Worm (Caenorhabditis elegans) whole organism, L4 larva: Measurements from ENCODE around the gene K08C7.4.

Experiments used
- ZK546.5 ChIP-seq, 2 experiments: sonication (generic microtip); optimal IDR thresholded peaks; 2 replicates each; lab custom pipeline; 2017; ENCODE audit warnings: missing biosample characterization in 2 of 2, missing genetic modification characterization in 2 of 2
- ceh-44 ChIP-seq: fragments of 200-800 bp; sonication (Bioruptor generic); IDR thresholded peaks from 2 replicates; pipeline ENCODE4 v1.3.6; 2022; ENCODE audit warnings: missing genetic modification reagents, missing genetic modification characterization, missing compliant biosample characterization
- ces-1 ChIP-seq: fragments of 150-350 bp; sonication (generic microtip); optimal IDR thresholded peaks from 4 replicates; lab custom pipeline; 2014; ENCODE audit warnings: missing biosample characterization, missing genetic modification reagents, missing genetic modification characterization
- daf-19 ChIP-seq: fragments of 200-800 bp; sonication (Bioruptor generic); conservative IDR thresholded peaks from 2 replicates; pipeline ENCODE4 v1.3.6; 2022; ENCODE audit warnings: missing genetic modification characterization, missing compliant biosample characterization
- lin-38 ChIP-seq: fragments of 200-800 bp; sonication (Bioruptor generic); IDR thresholded peaks from 2 replicates; pipeline ENCODE4 v1.3.6; 2022; ENCODE audit warnings: missing genetic modification reagents, missing genetic modification characterization, missing compliant biosample characterization
- lin-39 ChIP-seq: fragments of 150-350 bp; optimal IDR thresholded peaks from 2 replicates; lab custom pipeline; 2014; ENCODE audit warnings: missing biosample characterization, missing genetic modification reagents, missing genetic modification characterization
- mep-1 ChIP-seq: fragments of 150-350 bp; sonication (generic microtip); optimal IDR thresholded peaks from 3 replicates; lab custom pipeline; 2014; ENCODE audit warnings: missing biosample characterization, missing genetic modification characterization
- nhr-10 ChIP-seq: fragments of 150-350 bp; optimal IDR thresholded peaks from 2 replicates; lab custom pipeline; 2014; ENCODE audit warnings: missing biosample characterization, missing genetic modification characterization
- nhr-11 ChIP-seq: fragments of 150-350 bp; optimal IDR thresholded peaks from 2 replicates; lab custom pipeline; 2014; ENCODE audit warnings: missing biosample characterization, missing genetic modification characterization
- nhr-237 ChIP-seq: sonication (generic microtip); optimal IDR thresholded peaks from 2 replicates; lab custom pipeline; 2017; ENCODE audit warnings: missing biosample characterization, missing genetic modification characterization
- nhr-25 ChIP-seq: sonication (generic microtip); optimal IDR thresholded peaks from 2 replicates; lab custom pipeline; 2017; ENCODE audit warnings: missing genetic modification characterization, mild to moderate bottlenecking, missing compliant biosample characterization, antibody characterized with exemption, moderate library complexity, borderline replicate concordance; ENCODE audit not compliant: insufficient read depth
- nhr-76 ChIP-seq: fragments of 150-350 bp; optimal IDR thresholded peaks from 2 replicates; lab custom pipeline; 2014; ENCODE audit warnings: missing biosample characterization, missing genetic modification characterization
- pha-4 ChIP-seq, 2 experiments: fragments of 150-350 bp in 1 of 2; fragments of 200-800 bp in 1 of 2; sonication (Bioruptor generic) in 1 of 2; IDR thresholded peaks in 1 of 2; optimal IDR thresholded peaks in 1 of 2; 2 replicates each; pipeline versions ENCODE4 v1.3.6 to Lab custom; 2014 to 2022; ENCODE audit warnings: missing genetic modification characterization in 2 of 2, missing genetic modification reagents in 2 of 2, missing biosample characterization in 1 of 2, missing compliant biosample characterization in 1 of 2
- unc-62 ChIP-seq, 3 experiments: fragments of 150-350 bp in 1 of 3; sonication (generic microtip); optimal IDR thresholded peaks in 2 of 3; peaks in 1 of 3; 1 replicate in 1 of 3; 2 replicates in 2 of 3; lab custom pipeline; 2014 to 2017; ENCODE audit warnings: missing biosample characterization in 3 of 3, missing genetic modification characterization in 3 of 3, missing genetic modification reagents in 3 of 3, missing genotype in 1 of 3

- TF ChIP-seq mep-1 (tag; lab: Kevin White, UChicago), result peak; percentile 79
- no peak for TF ChIP-seq ceh-44
- TF ChIP-seq nhr-76, result no peak
- TF ChIP-seq lin-38, result no peak; the same call in 1 of the 2 replicates
- no peak for TF ChIP-seq nhr-237 (tag; lab: Kevin White, UChicago)
- no peak for TF ChIP-seq daf-19 (GFP tag; lab: Robert Waterston, UW)
- TF ChIP-seq nhr-10 (tag; lab: Kevin White, UChicago), result no peak
- TF ChIP-seq pha-4 (GFP tag; IDR thresholded peaks at IDR 0.05; lab: Robert Waterston, UW), result 0 out of 2 replicates have a peak, but pooled peaks have one; percentile 47
- no peak for TF ChIP-seq pha-4 (tag; optimal IDR thresholded peaks at IDR 0.05; lab: Kevin White, UChicago)
- TF ChIP-seq nhr-25 (tag; lab: Kevin White, UChicago), result no peak
- TF ChIP-seq unc-62 (GFP tag; optimal IDR thresholded peaks at IDR 0.05 in 1 of 2; lab: Kevin White, UChicago), result peak in 1 of 2 experiments; percentile 28
- TF ChIP-seq unc-62 (tag; optimal IDR thresholded peaks at IDR 0.05; lab: Kevin White, UChicago), result no peak
- TF ChIP-seq nhr-11 (tag; lab: Kevin White, UChicago), result peak; percentile 65
- no peak for TF ChIP-seq ces-1 (GFP tag; lab: Kevin White, UChicago)
- TF ChIP-seq ZK546.5 (tag; optimal IDR thresholded peaks at IDR 0.05; lab: Kevin White, UChicago), result no peak
- no peak for TF ChIP-seq lin-39 (tag; lab: Kevin White, UChicago)
Measured at ce11 chrIV:10697022-10697979, 17.0 kb upstream of the K08C7.4 start, which contains the start of gene allo-1.
